Worm (Caenorhabditis elegans): ENCODE data around the gene C03H5.6.

The C03H5.6 gene

DNA sequence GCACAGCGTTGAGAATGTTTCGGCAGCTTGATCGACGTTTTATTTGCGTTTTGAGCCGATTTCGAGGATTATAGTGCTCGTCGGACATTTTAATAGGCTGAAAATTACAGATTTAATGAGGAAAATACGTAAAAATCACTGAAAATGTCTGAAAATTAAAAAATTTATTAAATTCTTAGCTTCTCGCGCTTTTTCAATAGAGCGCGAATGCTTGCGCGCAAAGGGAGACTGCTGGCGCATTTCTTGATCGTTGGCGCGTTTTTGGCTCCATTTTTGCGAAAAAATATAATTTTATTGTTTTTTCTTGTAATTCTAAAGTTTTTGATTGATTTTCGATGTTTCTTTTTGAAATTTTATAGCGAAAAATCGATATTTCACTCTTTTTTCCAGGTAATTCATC is 11.6 kb upstream of the C03H5.6 start, which contains the start of the genes dnsn-1 and C24H12.4 (continued):
- TF ChIP-seq attf-5 (GFP tag; optimal IDR thresholded peaks at IDR 0.05) (peak; percentile 76), rcor-1 (GFP tag; IDR thresholded peaks at IDR 0.05) (peak; percentile 89), F10E7.11 (tag; optimal IDR thresholded peaks at IDR 0.05) (no peak), sdz-38 (tag; optimal IDR thresholded peaks at IDR 0.05) (no peak), tbx-9 (tag; optimal IDR thresholded peaks at IDR 0.05; ENCODE audit: borderline replicate concordance) (no peak), lin-40 (tag; optimal IDR thresholded peaks at IDR 0.05) (peak; percentile 92), ztf-6 (GFP tag; IDR thresholded peaks at IDR 0.05) (no peak), mel-28 (tag; optimal IDR thresholded peaks at IDR 0.05; ENCODE audit: borderline replicate concordance) (no peak), ztf-26 (tag; optimal IDR thresholded peaks at IDR 0.05) (peak; percentile 43), ceh-58 (GFP tag; IDR thresholded peaks at IDR 0.05) (no peak), sptf-2 (GFP tag; optimal IDR thresholded peaks at IDR 0.05) (no peak), F55B11.4 (tag; optimal IDR thresholded peaks at IDR 0.05; ENCODE audit: borderline replicate concordance, insufficient read depth) (no peak), tbp1 (GFP tag; optimal IDR thresholded peaks at IDR 0.05) (peak; percentile 66), sea-2 (GFP tag; IDR thresholded peaks at IDR 0.05) (no peak), D2030.7 (GFP tag; IDR thresholded peaks at IDR 0.05) (peak; percentile 72), ztf-3 (GFP tag; optimal IDR thresholded peaks at IDR 0.05) (no peak), athp-1 (tag; optimal IDR thresholded peaks at IDR 0.05) (peak; percentile 31), ztf-22 (GFP tag; optimal IDR thresholded peaks at IDR 0.05) (no peak), attf-6 (GFP tag; IDR thresholded peaks at IDR 0.05) (no peak), xnd-1 (tag; optimal IDR thresholded peaks at IDR 0.05) (peak; percentile 44), nfya-1 (tag; optimal IDR thresholded peaks at IDR 0.05; ENCODE audit: borderline replicate concordance, insufficient read depth) (no peak), attf-3 (GFP tag; conservative IDR thresholded peaks at IDR 0.05) (peak; percentile 58), Y53F4B.3 (GFP tag; IDR thresholded peaks at IDR 0.05) (no peak), dpl-1 (GFP tag; optimal IDR thresholded peaks at IDR 0.05) (peak; percentile 70), efl-1 (GFP tag; optimal IDR thresholded peaks at IDR 0.05) (peak; percentile 84), snpc-4 (GFP tag; optimal IDR thresholded peaks at IDR 0.05) (peak; percentile 67), snpc-4 (tag; optimal IDR thresholded peaks at IDR 0.05) (peak; percentile 58 to 83 (median 69)), C17E4.6 (GFP tag; IDR thresholded peaks at IDR 0.05) (0 out of 2 replicates have a peak, but pooled peaks have one; percentile 51), hrde-1 (tag; optimal IDR thresholded peaks at IDR 0.05; ENCODE audit: borderline replicate concordance) (no peak), egl-44 (GFP tag; IDR thresholded peaks at IDR 0.05) (0 out of 2 replicates have a peak, but pooled peaks have one; percentile 20), T07F8.4 (tag; optimal IDR thresholded peaks at IDR 0.05) (no peak), lin-26 (GFP tag; IDR thresholded peaks at IDR 0.05) (no peak), bed-2 (GFP tag; IDR thresholded peaks at IDR 0.05) (no peak), ceh-91 (GFP tag; IDR thresholded peaks at IDR 0.05) (peak; percentile 13; the same call in 1 of the 2 replicates), nfyb-1 (GFP tag; IDR thresholded peaks at IDR 0.05) (peak; percentile 89), aptf-3 (GFP tag; IDR thresholded peaks at IDR 0.05) (no peak), pha-4 (tag; optimal IDR thresholded peaks at IDR 0.05) (peak; percentile 87), dpff-1 (tag; optimal IDR thresholded peaks at IDR 0.05) (no peak), B0019.2 (GFP tag; conservative IDR thresholded peaks at IDR 0.05) (no peak), madf-8 (GFP tag; conservative IDR thresholded peaks at IDR 0.05) (0 out of 2 replicates have a peak, but pooled peaks have one; percentile 10), tlf-1 (GFP tag; optimal IDR thresholded peaks at IDR 0.05) (peak; percentile 80), ztf-25 (GFP tag; IDR thresholded peaks at IDR 0.05) (no peak), atf-7 (tag; optimal IDR thresholded peaks at IDR 0.05) (peak; percentile 20), egrh-3 (GFP tag; IDR thresholded peaks at IDR 0.05) (no peak), snpc-3.4 (tag; optimal IDR thresholded peaks at IDR 0.05) (peak; percentile 77), lir-1 (GFP tag; conservative IDR thresholded peaks at IDR 0.05) (peak; percentile 76; the same call in 1 of the 2 replicates), nhr-120 (GFP tag; IDR thresholded peaks at IDR 0.05) (no peak), chd-7 (tag; optimal IDR thresholded peaks at IDR 0.05) (no peak), F52B5.7 (tag; optimal IDR thresholded peaks at IDR 0.05) (no peak)

All from whole organism, young adult.